Fruit fly (Drosophila melanogaster) Kc167 (cell line): Measurements from ENCODE around the gene CG5112.

Experiments
- Myc ChIP-seq: fragments of >200 bp; optimal IDR thresholded peaks from 2 replicates; lab custom pipeline; 2017; ENCODE audit warnings: missing external identifiers
- Sin3A ChIP-seq: fragments of >200 bp; optimal IDR thresholded peaks from 2 replicates; lab custom pipeline; 2018; ENCODE audit warnings: missing external identifiers
- h ChIP-seq: fragments of >200 bp; optimal IDR thresholded peaks from 3 replicates; lab custom pipeline; 2018; ENCODE audit warnings: missing external identifiers
- insv ChIP-seq: fragments of >200 bp; optimal IDR thresholded peaks from 3 replicates; lab custom pipeline; 2018; ENCODE audit warnings: missing external identifiers
- psq ChIP-seq: fragments of >200 bp; optimal IDR thresholded peaks from 2 replicates; lab custom pipeline; 2017; ENCODE audit warnings: missing external identifiers
- ttk ChIP-seq: sonication (Bioruptor generic); optimal IDR thresholded peaks from 2 replicates; lab custom pipeline; 2017; ENCODE audit warnings: missing external identifiers

Gene CG5112

dm6 chr3R:25490778-25491664 is at the start of gene CG5112, which contains the start of gene Gnpat:
Gene CG5112 (plus strand): TSS chr3R:25491460.
Gene Gnpat (minus strand): TSS chr3R:25490936.
- TF ChIP-seq insv (lab: Kevin White, UChicago), result no peak
- TF ChIP-seq ttk (lab: Kevin White, UChicago), result no peak
- no peak for TF ChIP-seq psq (lab: Kevin White, UChicago)

- TF ChIP-seq insv (lab: Kevin White, UChicago) (no peak), h (lab: Kevin White, UChicago) (no peak), ttk (lab: Kevin White, UChicago) (no peak), Myc (lab: Kevin White, UChicago) (no peak), psq (lab: Kevin White, UChicago) (no peak), Sin3A (no peak)
Observed at dm6 chr3R:25445546-25446400, 45.5 kb upstream of the CG5112 start.

- TF ChIP-seq h (lab: Kevin White, UChicago) (no peak), ttk (lab: Kevin White, UChicago) (no peak), Sin3A (no peak), Myc (lab: Kevin White, UChicago) (no peak), insv (lab: Kevin White, UChicago) (no peak), psq (lab: Kevin White, UChicago) (no peak)
Observed at dm6 chr3R:25446482-25447300, 44.6 kb upstream of the CG5112 start.

dm6 chr3R:25447451-25447850 is 43.8 kb upstream of the CG5112 start:
- TF ChIP-seq ttk (lab: Kevin White, UChicago) (no peak), h (lab: Kevin White, UChicago) (no peak), Sin3A (no peak), psq (lab: Kevin White, UChicago) (no peak), Myc (lab: Kevin White, UChicago) (no peak), insv (lab: Kevin White, UChicago) (no peak)

DNA sequence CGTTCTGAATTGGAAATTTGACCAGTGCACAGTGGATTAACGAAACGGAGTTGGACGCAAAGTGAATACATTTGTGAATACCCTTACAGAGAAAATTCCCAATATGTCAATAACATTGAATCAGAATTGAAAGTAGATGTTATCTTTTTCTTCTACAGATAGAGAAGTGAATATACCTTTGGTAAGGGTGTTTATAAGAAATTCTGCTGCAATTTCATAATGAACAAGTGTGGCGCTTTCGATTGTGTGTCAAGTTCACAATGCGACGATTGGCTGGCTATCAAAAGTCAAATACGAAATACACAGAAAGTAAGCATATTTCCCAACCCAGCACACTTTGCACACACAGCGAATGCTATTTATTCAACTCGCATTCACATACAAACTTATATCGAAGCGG is 42.9 kb upstream of the CG5112 start:
- TF ChIP-seq h (lab: Kevin White, UChicago) (no peak), Myc (lab: Kevin White, UChicago) (no peak), ttk (lab: Kevin White, UChicago) (no peak), insv (lab: Kevin White, UChicago) (no peak), Sin3A (no peak)

DNA sequence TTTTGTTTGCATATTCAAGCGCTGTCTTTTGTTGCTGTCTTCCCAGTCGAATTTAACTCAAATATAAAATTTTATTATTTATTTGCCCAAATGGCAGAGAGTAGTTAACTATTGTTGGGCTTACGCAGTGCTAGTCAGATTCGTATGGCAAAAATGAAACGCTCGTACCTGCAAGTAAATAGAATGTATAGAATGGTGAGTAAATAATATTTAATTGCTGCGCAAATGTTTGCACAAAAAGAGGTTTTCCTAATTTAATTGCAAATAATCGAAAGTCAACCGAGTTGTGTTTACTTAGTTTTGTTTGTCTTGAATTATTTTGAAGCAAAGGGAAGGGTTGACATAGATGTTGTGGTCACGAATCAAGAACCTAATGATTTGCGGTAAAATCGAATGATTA is 42.5 kb upstream of the CG5112 start:
- no peak for TF ChIP-seq psq (lab: Kevin White, UChicago)
- no peak for TF ChIP-seq h (lab: Kevin White, UChicago)
- no peak for TF ChIP-seq insv (lab: Kevin White, UChicago)
- no peak for TF ChIP-seq ttk (lab: Kevin White, UChicago)
- no peak for TF ChIP-seq Sin3A
- no peak for TF ChIP-seq Myc (lab: Kevin White, UChicago)

dm6 chr3R:25451832-25452231 is 39.4 kb upstream of the CG5112 start:
- TF ChIP-seq ttk (lab: Kevin White, UChicago) (no peak), h (lab: Kevin White, UChicago) (no peak), psq (lab: Kevin White, UChicago) (no peak), insv (lab: Kevin White, UChicago) (no peak), Myc (lab: Kevin White, UChicago) (no peak), Sin3A (no peak)

DNA sequence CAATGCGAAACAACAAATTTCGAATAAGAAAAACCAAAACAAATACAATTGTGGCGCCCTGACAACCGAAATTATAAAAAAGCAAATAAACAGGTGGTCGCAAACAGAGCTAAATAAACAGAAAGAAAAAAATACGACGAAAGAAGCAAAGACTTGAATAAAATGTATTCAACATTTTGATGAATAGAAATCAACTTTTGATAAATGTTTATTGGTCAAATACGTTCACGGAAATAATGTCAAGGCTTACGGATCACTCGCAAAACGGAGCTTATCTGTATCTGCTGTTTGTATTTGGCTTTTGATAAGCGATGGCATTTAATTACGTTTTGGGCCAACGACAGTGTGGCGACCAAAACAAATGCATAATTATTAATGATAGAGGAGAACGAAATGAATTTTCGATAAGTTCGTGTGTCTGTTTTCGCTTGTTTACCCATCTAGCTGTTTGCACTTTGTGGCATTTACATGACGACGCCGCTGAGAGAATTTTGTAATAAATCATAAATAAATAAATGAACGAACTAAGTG is 38.0 kb upstream of the CG5112 start:
- TF ChIP-seq ttk (lab: Kevin White, UChicago) (no peak), h (lab: Kevin White, UChicago) (no peak), insv (lab: Kevin White, UChicago) (no peak), psq (lab: Kevin White, UChicago) (no peak), Myc (lab: Kevin White, UChicago) (no peak), Sin3A (no peak)

DNA sequence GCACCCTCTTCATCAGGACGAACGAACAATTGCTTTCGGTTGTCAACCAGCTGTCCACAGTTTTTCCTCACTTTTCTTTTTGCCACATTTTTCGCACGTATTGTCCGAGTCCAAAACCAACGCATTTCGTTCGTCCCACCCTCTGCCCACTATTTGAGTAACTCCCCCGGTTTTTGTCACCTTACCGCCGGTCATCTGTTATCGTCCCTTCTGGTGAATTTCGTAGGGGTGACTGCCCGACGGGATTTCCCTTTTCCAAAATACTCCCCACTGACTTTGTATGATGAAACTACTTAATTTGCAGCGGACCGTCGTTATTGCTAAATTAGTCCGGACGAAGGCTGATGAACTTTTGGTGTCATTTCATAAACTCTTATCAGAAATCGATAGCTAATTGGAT is 34.2 kb upstream of the CG5112 start:
- TF ChIP-seq insv (lab: Kevin White, UChicago) (no peak), ttk (lab: Kevin White, UChicago) (no peak), psq (lab: Kevin White, UChicago) (no peak), Myc (lab: Kevin White, UChicago) (no peak), h (lab: Kevin White, UChicago) (no peak), Sin3A (no peak)

DNA sequence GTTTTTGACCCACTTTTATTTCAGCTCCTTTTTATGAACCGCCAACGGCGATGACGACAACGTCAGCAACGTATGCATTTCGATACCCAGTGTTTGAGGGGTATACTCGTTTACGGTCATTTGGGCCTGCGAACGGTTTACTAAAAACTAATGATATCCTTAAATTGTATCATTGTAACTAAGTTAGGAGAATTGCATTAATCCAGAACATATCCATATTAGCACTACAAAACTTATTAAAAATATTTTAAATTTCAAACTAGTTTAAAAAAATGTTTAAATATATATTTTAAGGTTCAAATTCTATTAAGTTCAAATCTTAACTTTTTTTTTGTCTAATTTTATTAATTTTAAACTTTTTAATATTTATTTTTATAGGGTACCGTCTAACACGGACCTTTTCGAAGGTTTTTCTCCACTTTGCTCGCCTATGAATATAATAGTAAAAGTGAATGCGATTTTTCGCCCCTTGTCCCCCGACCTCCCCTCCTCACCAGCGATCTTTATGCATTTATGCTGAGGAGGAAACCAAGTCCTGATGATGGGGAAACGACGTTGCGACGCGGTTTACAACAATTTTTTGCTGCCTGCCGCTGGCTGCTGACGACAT is 32.0 kb upstream of the CG5112 start:
- TF ChIP-seq Sin3A (no peak), psq (lab: Kevin White, UChicago) (no peak), insv (lab: Kevin White, UChicago) (no peak), ttk (lab: Kevin White, UChicago) (no peak), h (lab: Kevin White, UChicago) (no peak), Myc (lab: Kevin White, UChicago) (no peak)
